Worm (Caenorhabditis elegans) whole organism, late embryonic: ENCODE measurements around the gene osg-1.

ENCODE experiments used
- C08G9.2 ChIP-seq: sonication (generic microtip); optimal IDR thresholded peaks from 2 replicates; lab custom pipeline; 2016; ENCODE audit warnings: mild to moderate bottlenecking, missing genetic modification characterization, moderate library complexity, missing compliant biosample characterization
- F13H6.1 ChIP-seq: sonication (generic microtip); optimal IDR thresholded peaks from 2 replicates; lab custom pipeline; 2016; ENCODE audit warnings: missing genetic modification characterization, missing compliant biosample characterization
- T23F11.4 ChIP-seq: fragments of 200-800 bp; sonication (Bioruptor generic); optimal IDR thresholded peaks from 2 replicates; lab custom pipeline; 2018; ENCODE audit warnings: mild to moderate bottlenecking, missing genetic modification characterization, missing compliant biosample characterization
- Y22D7AL.16 ChIP-seq: sonication (generic microtip); optimal IDR thresholded peaks from 2 replicates; lab custom pipeline; 2016; ENCODE audit warnings: missing genetic modification characterization, missing compliant biosample characterization
- ceh-18 ChIP-seq: sonication (generic microtip); optimal IDR thresholded peaks from 2 replicates; lab custom pipeline; 2016; ENCODE audit warnings: missing genetic modification characterization, missing compliant biosample characterization
- ceh-19 ChIP-seq: fragments of 200-800 bp; sonication (Bioruptor generic); optimal IDR thresholded peaks from 2 replicates; lab custom pipeline; 2018; ENCODE audit warnings: mild to moderate bottlenecking, missing genetic modification characterization, missing compliant biosample characterization
- ceh-2 ChIP-seq: sonication (generic microtip); optimal IDR thresholded peaks from 2 replicates; lab custom pipeline; 2016; ENCODE audit warnings: missing genotype, missing genetic modification characterization, missing compliant biosample characterization
- ceh-22 ChIP-seq: sonication (generic microtip); optimal IDR thresholded peaks from 2 replicates; lab custom pipeline; 2017; ENCODE audit warnings: missing biosample characterization, missing genetic modification characterization
- ceh-24 ChIP-seq: sonication (generic microtip); optimal IDR thresholded peaks from 2 replicates; lab custom pipeline; 2016; ENCODE audit warnings: mild to moderate bottlenecking, missing genetic modification characterization, missing compliant biosample characterization
- ceh-30 ChIP-seq: fragments of 150-350 bp; optimal IDR thresholded peaks from 2 replicates; lab custom pipeline; 2014; ENCODE audit warnings: missing biosample characterization, missing genetic modification characterization
- ceh-31 ChIP-seq: sonication (generic microtip); optimal IDR thresholded peaks from 2 replicates; lab custom pipeline; 2016; ENCODE audit warnings: missing genetic modification characterization, missing compliant biosample characterization
- ceh-34 ChIP-seq: sonication (generic microtip); optimal IDR thresholded peaks from 2 replicates; lab custom pipeline; 2016; ENCODE audit warnings: mild to moderate bottlenecking, missing genetic modification characterization, missing compliant biosample characterization
- ceh-45 ChIP-seq: fragments of 200-800 bp; sonication (Bioruptor generic); IDR thresholded peaks from 2 replicates; pipeline ENCODE4 v1.3.6; 2022; ENCODE audit warnings: missing genetic modification reagents, missing genetic modification characterization, missing compliant biosample characterization
- dmd-4 ChIP-seq: sonication (generic microtip); optimal IDR thresholded peaks from 2 replicates; lab custom pipeline; 2016; ENCODE audit warnings: borderline replicate concordance, missing genetic modification characterization, missing compliant biosample characterization
- dve-1 ChIP-seq: sonication (generic microtip); optimal IDR thresholded peaks from 2 replicates; lab custom pipeline; 2017; ENCODE audit warnings: antibody characterized with exemption, mild to moderate bottlenecking, missing genetic modification characterization, missing compliant biosample characterization
- elt-2 ChIP-seq: sonication (generic microtip); optimal IDR thresholded peaks from 2 replicates; lab custom pipeline; 2016; ENCODE audit warnings: missing genetic modification reagents, missing genetic modification characterization, missing compliant biosample characterization
- eyg-1 ChIP-seq: sonication (generic microtip); optimal IDR thresholded peaks from 2 replicates; lab custom pipeline; 2016; ENCODE audit warnings: missing genotype, missing genetic modification characterization, missing compliant biosample characterization
- fkh-10 ChIP-seq: fragments of 150-350 bp; optimal IDR thresholded peaks from 2 replicates; lab custom pipeline; 2014; ENCODE audit warnings: missing biosample characterization, missing genetic modification reagents, missing genetic modification characterization
- fkh-6 ChIP-seq: sonication (generic microtip); optimal IDR thresholded peaks from 2 replicates; lab custom pipeline; 2016; ENCODE audit warnings: missing genetic modification characterization, missing compliant biosample characterization
- gmeb-2 ChIP-seq: sonication (generic microtip); optimal IDR thresholded peaks from 2 replicates; lab custom pipeline; 2016; ENCODE audit warnings: missing genetic modification characterization, inconsistent platforms, missing compliant biosample characterization
- hlh-15 ChIP-seq: sonication (generic microtip); optimal IDR thresholded peaks from 2 replicates; lab custom pipeline; 2016; ENCODE audit warnings: missing genetic modification characterization, missing compliant biosample characterization
- hlh-30 ChIP-seq: sonication (generic microtip); optimal IDR thresholded peaks from 2 replicates; lab custom pipeline; 2017; ENCODE audit warnings: antibody characterized with exemption, missing genetic modification characterization, missing compliant biosample characterization; ENCODE audit not compliant: insufficient read depth
- hlh-8 ChIP-seq: sonication (generic microtip); optimal IDR thresholded peaks from 2 replicates; lab custom pipeline; 2016; ENCODE audit warnings: missing genotype, missing genetic modification characterization, missing compliant biosample characterization
- madf-2 ChIP-seq: sonication (generic microtip); optimal IDR thresholded peaks from 2 replicates; lab custom pipeline; 2017; ENCODE audit warnings: missing genetic modification characterization, missing compliant biosample characterization
- nfya-1 ChIP-seq: sonication (generic microtip); optimal IDR thresholded peaks from 2 replicates; lab custom pipeline; 2017; ENCODE audit warnings: missing genetic modification characterization, mild to moderate bottlenecking, missing compliant biosample characterization, antibody characterized with exemption, moderate library complexity
- nhr-232 ChIP-seq: sonication (generic microtip); optimal IDR thresholded peaks from 2 replicates; lab custom pipeline; 2016; ENCODE audit warnings: missing genetic modification characterization, missing compliant biosample characterization
- odd-2 ChIP-seq: sonication (generic microtip); optimal IDR thresholded peaks from 2 replicates; lab custom pipeline; 2017; ENCODE audit warnings: antibody characterized with exemption, mild to moderate bottlenecking, missing genetic modification characterization, missing compliant biosample characterization
- pag-3 ChIP-seq: sonication (generic microtip); optimal IDR thresholded peaks from 2 replicates; lab custom pipeline; 2016; ENCODE audit warnings: missing compliant biosample characterization, missing genetic modification characterization, borderline replicate concordance
- pax-1 ChIP-seq: fragments of 150-350 bp; optimal IDR thresholded peaks from 2 replicates; lab custom pipeline; 2014; ENCODE audit warnings: missing biosample characterization, missing genetic modification characterization
- pha-2 ChIP-seq: sonication (generic microtip); optimal IDR thresholded peaks from 2 replicates; lab custom pipeline; 2017; ENCODE audit warnings: mild to moderate bottlenecking, missing genetic modification characterization, missing compliant biosample characterization
- ref-2 ChIP-seq: sonication (generic microtip); optimal IDR thresholded peaks from 2 replicates; lab custom pipeline; 2016; ENCODE audit warnings: missing genetic modification characterization, missing compliant biosample characterization
- sdc-2 ChIP-seq: sonication (generic microtip); optimal IDR thresholded peaks from 2 replicates; lab custom pipeline; 2016; ENCODE audit warnings: missing genotype, missing genetic modification characterization, missing compliant biosample characterization
- sox-2 ChIP-seq: fragments of 200-800 bp; sonication (Bioruptor generic); IDR thresholded peaks from 2 replicates; pipeline ENCODE4 v1.3.6; 2022; ENCODE audit warnings: missing genetic modification reagents, missing genetic modification characterization, missing compliant biosample characterization
- sox-4 ChIP-seq: sonication (generic microtip); optimal IDR thresholded peaks from 2 replicates; lab custom pipeline; 2017; ENCODE audit warnings: mild to moderate bottlenecking, missing genetic modification characterization, inconsistent platforms, missing compliant biosample characterization
- syd-9 ChIP-seq: sonication (generic microtip); optimal IDR thresholded peaks from 2 replicates; lab custom pipeline; 2016; ENCODE audit warnings: mild to moderate bottlenecking, missing genetic modification characterization, moderate library complexity, missing compliant biosample characterization
- unc-3 ChIP-seq, 2 experiments: fragments of 200-800 bp in 1 of 2; sonication (Bioruptor generic) in 1 of 2; sonication (generic microtip) in 1 of 2; conservative IDR thresholded peaks in 1 of 2; optimal IDR thresholded peaks in 1 of 2; 2 replicates each; pipeline versions ENCODE4 v1.3.6 to Lab custom; 2016 to 2022; ENCODE audit warnings: missing compliant biosample characterization in 2 of 2, missing genetic modification characterization in 2 of 2, missing genetic modification reagents in 1 of 2
- unc-55 ChIP-seq: sonication (generic microtip); optimal IDR thresholded peaks from 2 replicates; lab custom pipeline; 2017; ENCODE audit warnings: missing biosample characterization, missing genetic modification reagents, missing genetic modification characterization
- unc-86 ChIP-seq: sonication (generic microtip); optimal IDR thresholded peaks from 2 replicates; lab custom pipeline; 2016; ENCODE audit warnings: missing genetic modification characterization, missing compliant biosample characterization
- ztf-16 ChIP-seq: sonication (generic microtip); optimal IDR thresholded peaks from 2 replicates; lab custom pipeline; 2017; ENCODE audit warnings: missing genetic modification characterization, missing compliant biosample characterization

osg-1 gene

DNA sequence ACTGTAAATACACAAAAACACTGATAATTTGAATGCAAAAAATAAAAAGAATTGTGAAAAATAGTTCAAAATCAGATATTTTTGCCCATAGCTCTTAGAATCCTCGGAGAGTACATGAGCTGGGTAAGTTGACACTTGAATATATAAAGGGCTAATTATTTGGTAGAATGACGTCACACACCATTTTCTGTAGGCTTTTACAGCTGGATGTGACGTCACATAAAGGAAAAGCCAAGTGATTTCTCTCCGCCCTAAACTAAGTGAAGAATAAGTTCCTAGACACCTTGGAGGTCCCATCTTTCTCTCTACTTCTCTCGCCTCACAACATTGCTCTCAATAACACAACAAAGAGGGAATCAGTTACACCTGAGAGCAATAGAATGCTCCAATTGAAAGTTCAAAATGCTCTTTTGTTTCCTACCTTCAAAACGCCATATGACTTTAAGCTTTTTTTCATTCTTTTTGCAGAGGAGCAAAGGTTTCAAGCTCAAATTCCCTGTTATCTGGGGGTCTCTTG lies at the start of gene osg-1:
osg-1 (plus strand) TSS at position 467 of the 517 bp plus-strand sequence.
- TF ChIP-seq unc-86 (tag; lab: Kevin White, UChicago): no peak
- no peak for TF ChIP-seq hlh-15
- TF ChIP-seq fkh-6: no peak
- TF ChIP-seq, all 69 proteins: peak for 0

DNA sequence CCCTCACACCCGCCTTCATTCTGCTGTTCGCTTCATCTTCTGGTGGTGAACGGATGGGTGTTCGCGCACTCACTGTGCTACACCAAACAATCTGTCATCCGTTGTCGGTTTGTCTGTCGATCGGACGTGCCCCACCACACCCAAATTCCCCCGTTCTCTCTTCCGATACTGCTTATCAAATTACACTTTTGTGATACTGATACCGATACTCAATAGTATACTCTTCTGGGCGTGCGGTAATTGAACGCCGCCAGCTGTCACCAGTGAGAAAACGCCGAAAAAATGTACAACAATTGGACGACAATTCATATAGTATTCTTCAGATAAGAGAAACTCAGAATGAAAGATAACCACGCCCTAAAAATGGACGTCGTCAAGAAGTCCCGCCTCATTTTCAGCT lies 49.3 kb upstream of the osg-1 start:
- TF ChIP-seq ceh-34 (tag; lab: Kevin White, UChicago) (peak; percentile 51), hlh-30 (tag; lab: Kevin White, UChicago) (no peak), ceh-22 (tag; lab: Kevin White, UChicago) (no peak), sox-2 (GFP tag; lab: Robert Waterston, UW) (no peak), unc-55 (GFP tag; lab: Kevin White, UChicago) (peak; percentile 26), elt-2 (tag; lab: Kevin White, UChicago) (peak; percentile 13), ceh-24 (tag; lab: Kevin White, UChicago) (no peak), dve-1 (no peak), ceh-31 (tag; lab: Kevin White, UChicago) (no peak), gmeb-2 (tag; lab: Kevin White, UChicago) (no peak), Y22D7AL.16 (tag; lab: Kevin White, UChicago) (no peak), sox-4 (tag; lab: Kevin White, UChicago) (no peak), ztf-16 (tag; lab: Kevin White, UChicago) (no peak), ceh-2 (tag; lab: Kevin White, UChicago) (no peak), sdc-2 (tag; lab: Kevin White, UChicago) (no peak), unc-86 (tag; lab: Kevin White, UChicago) (no peak), pha-2 (tag; lab: Kevin White, UChicago) (no peak), madf-2 (no peak), T23F11.4 (GFP tag; lab: Kevin White, UChicago) (no peak)
- TF ChIP-seq, all 69 proteins: peak for 3

DNA sequence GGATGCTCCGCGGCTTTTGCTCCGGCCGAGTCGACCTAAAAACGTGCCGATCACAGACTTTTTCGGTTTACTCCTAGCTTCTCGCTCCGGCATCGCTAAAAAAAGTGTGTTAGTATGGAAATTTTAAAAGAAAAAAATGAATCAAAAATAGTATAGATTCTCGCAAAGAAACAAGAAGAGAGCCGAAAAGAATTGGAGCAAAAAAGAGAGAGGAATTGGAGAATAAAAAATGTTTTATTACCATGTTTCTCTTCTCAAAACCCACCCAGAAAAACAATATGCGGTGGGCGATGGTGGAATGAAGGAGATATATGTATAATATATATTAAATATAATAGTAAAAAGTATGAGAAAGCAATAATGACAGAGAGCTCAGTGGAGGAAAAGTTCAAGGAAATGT lies 46.8 kb upstream of the osg-1 start, which contains the start of gene W03A5.6:
W03A5.6 (minus strand) TSS at position 101 of the 400 bp plus-strand sequence.
- no peak for TF ChIP-seq F13H6.1 (tag; lab: Kevin White, UChicago)
- no peak for TF ChIP-seq ceh-34 (tag; lab: Kevin White, UChicago)
- TF ChIP-seq madf-2: no peak
- no peak for TF ChIP-seq pag-3 (tag; lab: Kevin White, UChicago)
- TF ChIP-seq C08G9.2 (tag; lab: Kevin White, UChicago): no peak
- no peak for TF ChIP-seq pha-2 (tag; lab: Kevin White, UChicago)
- no peak for TF ChIP-seq gmeb-2 (tag; lab: Kevin White, UChicago)
- TF ChIP-seq sdc-2 (tag; lab: Kevin White, UChicago): no peak
- no peak for TF ChIP-seq fkh-10 (GFP tag; lab: Kevin White, UChicago)
- TF ChIP-seq ceh-30 (tag; lab: Kevin White, UChicago): no peak
- TF ChIP-seq ceh-19 (GFP tag; lab: Kevin White, UChicago): no peak

DNA sequence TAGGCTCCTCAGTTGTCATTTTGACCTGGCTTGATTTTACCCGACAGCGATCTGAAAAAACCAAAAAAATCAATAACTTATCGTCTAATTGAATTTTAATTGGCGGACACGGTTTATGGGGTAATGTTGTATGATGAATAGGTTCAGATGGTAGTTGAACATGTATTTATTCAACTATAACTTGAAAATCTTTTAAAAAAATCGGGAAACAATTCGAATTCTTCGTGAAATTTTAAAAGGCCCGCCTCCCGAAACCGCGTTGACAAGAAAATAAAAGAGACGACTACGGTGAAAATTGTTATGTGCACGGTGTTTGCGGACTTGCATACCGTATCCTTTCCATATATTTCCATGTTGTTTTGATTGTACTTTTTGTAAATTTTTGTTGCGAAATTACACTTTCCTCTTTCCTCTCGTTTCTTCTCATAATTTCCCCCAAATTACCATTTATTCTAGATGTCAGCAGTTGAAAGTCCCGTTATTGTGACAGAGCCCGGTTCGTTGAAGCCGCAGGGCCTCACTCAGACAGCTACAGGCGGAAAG lies 44.6 kb upstream of the osg-1 start, which contains the start of the genes T24G10.2 and disl-2:
T24G10.2 (minus strand) TSS at position 51 of the 543 bp plus-strand sequence.
disl-2 (plus strand) TSS at position 457 of the 543 bp plus-strand sequence.
- no peak for TF ChIP-seq unc-3 (GFP tag; conservative IDR thresholded peaks at IDR 0.05; lab: Robert Waterston, UW)
- no peak for TF ChIP-seq unc-3 (tag; optimal IDR thresholded peaks at IDR 0.05; lab: Kevin White, UChicago)
- peak; percentile 4 for TF ChIP-seq ceh-18 (tag; lab: Kevin White, UChicago)
- peak; percentile 62 for TF ChIP-seq nfya-1 (tag; lab: Kevin White, UChicago)
- no peak for TF ChIP-seq ceh-2 (tag; lab: Kevin White, UChicago)
- peak; percentile 30 for TF ChIP-seq ceh-31 (tag; lab: Kevin White, UChicago)

DNA sequence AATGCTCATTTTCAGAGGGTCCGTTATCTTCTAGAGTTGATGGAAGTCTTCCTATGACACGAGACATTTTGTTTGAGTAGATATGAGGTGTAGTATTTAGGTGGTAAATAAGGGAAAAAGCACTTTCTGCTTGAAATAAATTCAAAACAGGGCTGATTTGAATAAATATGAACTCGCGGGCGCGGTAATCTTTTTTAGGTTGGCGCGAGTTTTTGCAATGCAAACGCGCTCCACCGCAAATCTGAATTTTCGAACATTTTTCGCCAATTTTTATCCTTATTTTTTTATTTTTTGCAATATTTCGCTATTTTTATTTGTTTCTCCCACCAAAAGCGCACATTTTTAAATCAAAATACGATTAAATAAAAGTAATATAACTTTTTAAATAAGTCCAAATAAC lies 39.2 kb upstream of the osg-1 start, which contains the start of gene skpt-1:
skpt-1 (minus strand) TSS at position 219 of the 400 bp plus-strand sequence.
- TF ChIP-seq dve-1 (no peak), dmd-4 (tag; lab: Kevin White, UChicago) (no peak), ceh-45 (GFP tag; lab: Robert Waterston, UW) (no peak), unc-3 (GFP tag; conservative IDR thresholded peaks at IDR 0.05; lab: Robert Waterston, UW) (no peak), unc-3 (tag; optimal IDR thresholded peaks at IDR 0.05; lab: Kevin White, UChicago) (no peak), T23F11.4 (GFP tag; lab: Kevin White, UChicago) (no peak), pax-1 (no peak), sox-4 (tag; lab: Kevin White, UChicago) (no peak), ref-2 (tag; lab: Kevin White, UChicago) (no peak), ceh-22 (tag; lab: Kevin White, UChicago) (no peak), ztf-16 (tag; lab: Kevin White, UChicago) (no peak), madf-2 (no peak), F13H6.1 (tag; lab: Kevin White, UChicago) (no peak), hlh-8 (tag; lab: Kevin White, UChicago) (no peak), sox-2 (GFP tag; lab: Robert Waterston, UW) (no peak), nhr-232 (no peak), ceh-18 (tag; lab: Kevin White, UChicago) (no peak), syd-9 (tag; lab: Kevin White, UChicago) (no peak), eyg-1 (tag; lab: Kevin White, UChicago) (no peak), odd-2 (tag; lab: Kevin White, UChicago) (no peak), nfya-1 (tag; lab: Kevin White, UChicago) (peak; percentile 8)
